Fruit fly (Drosophila melanogaster) whole organism, prepupa: ENCODE results near the gene chic.

Experiments
- CG6163 ChIP-seq: fragments of 200-800 bp; sonication (Bioruptor generic); IDR thresholded peaks from 3 replicates; pipeline ENCODE4 v1.3.6; 2022; ENCODE audit warnings: missing biosample characterization, missing genetic modification characterization
- CG6792 ChIP-seq: fragments of 200-800 bp; sonication (Bioruptor generic); optimal IDR thresholded peaks from 3 replicates; lab custom pipeline; 2016; ENCODE audit warnings: missing biosample characterization, missing genetic modification characterization
- CG6854 ChIP-seq: fragments of 200-800 bp; sonication (Bioruptor generic); optimal IDR thresholded peaks from 2 replicates; lab custom pipeline; 2017; ENCODE audit warnings: missing biosample characterization, mild to moderate bottlenecking, missing genetic modification characterization
- Eip75B ChIP-seq: fragments of 200-800 bp; sonication (Bioruptor generic); optimal IDR thresholded peaks from 3 replicates; lab custom pipeline; 2016; ENCODE audit warnings: missing biosample characterization, missing genetic modification characterization
- OdsH ChIP-seq: fragments of 200-800 bp; sonication (Bioruptor generic); optimal IDR thresholded peaks from 3 replicates; lab custom pipeline; 2016; ENCODE audit warnings: missing biosample characterization, missing genetic modification characterization
- achi ChIP-seq: fragments of 200-800 bp; sonication (Bioruptor generic); optimal IDR thresholded peaks from 3 replicates; lab custom pipeline; 2016; ENCODE audit warnings: missing biosample characterization, missing genetic modification characterization
- cyc ChIP-seq: fragments of 200-800 bp; sonication (Bioruptor generic); optimal IDR thresholded peaks from 3 replicates; lab custom pipeline; 2016; ENCODE audit warnings: missing biosample characterization, missing genetic modification characterization
- eg ChIP-seq: fragments of 200-800 bp; sonication (Bioruptor generic); IDR thresholded peaks from 3 replicates; pipeline ENCODE4 v1.3.6; 2022; ENCODE audit warnings: missing biosample characterization, missing genetic modification characterization
- fd85E ChIP-seq: fragments of 200-800 bp; sonication (Bioruptor generic); optimal IDR thresholded peaks from 3 replicates; lab custom pipeline; 2016; ENCODE audit warnings: missing biosample characterization, missing genetic modification characterization
- fkh ChIP-seq: fragments of 200-800 bp; sonication (Bioruptor generic); optimal IDR thresholded peaks from 3 replicates; lab custom pipeline; 2017; ENCODE audit warnings: missing biosample characterization, mild to moderate bottlenecking, missing genetic modification characterization, moderate library complexity
- net ChIP-seq: fragments of 200-800 bp; sonication (Bioruptor generic); optimal IDR thresholded peaks from 3 replicates; lab custom pipeline; 2016; ENCODE audit warnings: missing biosample characterization, missing genetic modification characterization

dm6 chr2L:6006508-6007232 lies 25.9 kb upstream of the chic start, which contains the start of gene Gal:
- TF ChIP-seq OdsH (GFP tag; lab: Kevin White, UChicago) (no peak), fkh (GFP tag; lab: Kevin White, UChicago) (no peak), net (GFP tag; lab: Kevin White, UChicago) (no peak), cyc (GFP tag; lab: Kevin White, UChicago) (no peak), Eip75B (no peak), CG6163 (GFP tag; lab: Robert Waterston, UW) (no peak), achi (GFP tag; lab: Kevin White, UChicago) (no peak), fd85E (GFP tag; lab: Kevin White, UChicago) (no peak), CG6792 (GFP tag; lab: Kevin White, UChicago) (no peak), eg (GFP tag; lab: Robert Waterston, UW) (no peak), CG6854 (no peak)
